Fruit fly (Drosophila melanogaster): ENCODE measurements around the gene Ugt37E1.

The Ugt37E1 gene

dm6 chr2L:16815989-16816749 lies 19.8 kb downstream of the Ugt37E1 start, which contains the start of gene mdy (continued):
- TF ChIP-seq NC2α (GFP tag; optimal IDR thresholded peaks at IDR 0.05): peak; percentile 6
- TF ChIP-seq lbe (GFP tag; optimal IDR thresholded peaks at IDR 0.05): peak; percentile 61
- no peak for TF ChIP-seq Fer2 (tag; optimal IDR thresholded peaks at IDR 0.05)
- TF ChIP-seq twi (tag; optimal IDR thresholded peaks at IDR 0.05): no peak
- peak; percentile 64 for TF ChIP-seq bbx (GFP tag; IDR thresholded peaks at IDR 0.05; ENCODE audit: partially characterized antibody)
- peak; percentile 54 for TF ChIP-seq pzg (GFP tag; optimal IDR thresholded peaks at IDR 0.05)
- peak; percentile 19 for TF ChIP-seq CG9797 (GFP tag; optimal IDR thresholded peaks at IDR 0.05)
- TF ChIP-seq CG30020 (tag; optimal IDR thresholded peaks at IDR 0.05): no peak
- TF ChIP-seq CG7928 (GFP tag; optimal IDR thresholded peaks at IDR 0.05): no peak
- TF ChIP-seq CG12659 (GFP tag; optimal IDR thresholded peaks at IDR 0.05): peak; percentile 55
- no peak for TF ChIP-seq Sox100B (GFP tag; optimal IDR thresholded peaks at IDR 0.05)
- TF ChIP-seq Lim3 (GFP tag; IDR thresholded peaks at IDR 0.05): no peak
- TF ChIP-seq CG4707 (GFP tag; optimal IDR thresholded peaks at IDR 0.05): no peak
- peak; percentile 68 for TF ChIP-seq CHES-1-like (GFP tag; optimal IDR thresholded peaks at IDR 0.05)
- TF ChIP-seq Doc3 (GFP tag; IDR thresholded peaks at IDR 0.05; ENCODE audit: partially characterized antibody): no peak
- TF ChIP-seq p53 (GFP tag; optimal IDR thresholded peaks at IDR 0.05): no peak
- TF ChIP-seq vfl (GFP tag; optimal IDR thresholded peaks at IDR 0.05): peak; percentile 62
- TF ChIP-seq ash1 (GFP tag; optimal IDR thresholded peaks at IDR 0.05): no peak
- TF ChIP-seq psq (GFP tag; optimal IDR thresholded peaks at IDR 0.05): no peak
- peak; percentile 42 for TF ChIP-seq dmrt99B (tag; optimal IDR thresholded peaks at IDR 0.05)
- TF ChIP-seq az2 (GFP tag; optimal IDR thresholded peaks at IDR 0.05): peak; percentile 61
- TF ChIP-seq dmrt11E (tag; optimal IDR thresholded peaks at IDR 0.05): peak; percentile 52
- TF ChIP-seq CG32772 (GFP tag; IDR thresholded peaks at IDR 0.05): peak; percentile 45; the same call in 1 of the 2 replicates
- peak; percentile 71 for TF ChIP-seq CG18476 (GFP tag; optimal IDR thresholded peaks at IDR 0.05)
- no peak; the same call in 1 of the 2 replicates for TF ChIP-seq chm (GFP tag; IDR thresholded peaks at IDR 0.05)
- peak; percentile 40 for TF ChIP-seq Ada2b (GFP tag; IDR thresholded peaks at IDR 0.05)
- no peak for TF ChIP-seq hbn (GFP tag; IDR thresholded peaks at IDR 0.05; ENCODE audit: partially characterized antibody)
- no peak for TF ChIP-seq dan (GFP tag; IDR thresholded peaks at IDR 0.05)
- TF ChIP-seq Ets97D (GFP tag; optimal IDR thresholded peaks at IDR 0.05): peak; percentile 45
- TF ChIP-seq ATbp (GFP tag; optimal IDR thresholded peaks at IDR 0.05): peak; percentile 44
- no peak for TF ChIP-seq sc (optimal IDR thresholded peaks at IDR 0.05)
- no peak for TF ChIP-seq sc (GFP tag; optimal IDR thresholded peaks at IDR 0.05)
- no peak for TF ChIP-seq gfzf (GFP tag; optimal IDR thresholded peaks at IDR 0.05)
- peak; percentile 33 for TF ChIP-seq CG3281 (GFP tag; optimal IDR thresholded peaks at IDR 0.05)
- no peak for TF ChIP-seq cad (GFP tag; optimal IDR thresholded peaks at IDR 0.05)
- TF ChIP-seq CG11560 (tag; IDR thresholded peaks at IDR 0.05): no peak
- TF ChIP-seq tup (GFP tag; optimal IDR thresholded peaks at IDR 0.05): peak; percentile 29
- TF ChIP-seq wor (GFP tag; IDR thresholded peaks at IDR 0.05): no peak; the same call in 1 of the 2 replicates
- TF ChIP-seq ro (GFP tag; IDR thresholded peaks at IDR 0.05): no peak
- TF ChIP-seq CG13287 (GFP tag; IDR thresholded peaks at IDR 0.05; ENCODE audit: partially characterized antibody): peak; percentile 61
- TF ChIP-seq CG9727 (GFP tag; optimal IDR thresholded peaks at IDR 0.05): peak; percentile 54
- peak; percentile 73 for TF ChIP-seq HLH4C (GFP tag; IDR thresholded peaks at IDR 0.05; ENCODE audit: partially characterized antibody)
- no peak for TF ChIP-seq hkb (optimal IDR thresholded peaks at IDR 0.05)
- peak; percentile 57; the same call in 1 of the 2 replicates for TF ChIP-seq hkb (GFP tag; IDR thresholded peaks at IDR 0.05)
- TF ChIP-seq D19B (GFP tag; optimal IDR thresholded peaks at IDR 0.05): peak; percentile 36
- no peak for TF ChIP-seq ato (GFP tag; IDR thresholded peaks at IDR 0.05; ENCODE audit: partially characterized antibody)
- TF ChIP-seq CG1832 (GFP tag; optimal IDR thresholded peaks at IDR 0.05): no peak
- no peak for TF ChIP-seq rib (GFP tag; IDR thresholded peaks at IDR 0.05)
- peak; percentile 63 for TF ChIP-seq CG31441 (GFP tag; IDR thresholded peaks at IDR 0.05)

Measured in whole organism, embryonic.